Fruit fly (Drosophila melanogaster): Measurements from ENCODE around the gene HDAC6.

dm6 chrX:15319699-15320482 lies 13.2 kb upstream of the HDAC6 start:
- TF ChIP-seq psq (optimal IDR thresholded peaks at IDR 0.05) (no peak), pan (optimal IDR thresholded peaks at IDR 0.05) (no peak), CG8478 (optimal IDR thresholded peaks at IDR 0.05) (no peak)
